Worm (Caenorhabditis elegans) whole organism, dauer: ENCODE results near the gene srd-42.

ENCODE experiments used
- unc-62 ChIP-seq: sonication (generic microtip); optimal IDR thresholded peaks from 2 replicates; lab custom pipeline; 2017; ENCODE audit warnings: missing biosample characterization, missing genetic modification reagents, missing genetic modification characterization

srd-42 gene

DNA sequence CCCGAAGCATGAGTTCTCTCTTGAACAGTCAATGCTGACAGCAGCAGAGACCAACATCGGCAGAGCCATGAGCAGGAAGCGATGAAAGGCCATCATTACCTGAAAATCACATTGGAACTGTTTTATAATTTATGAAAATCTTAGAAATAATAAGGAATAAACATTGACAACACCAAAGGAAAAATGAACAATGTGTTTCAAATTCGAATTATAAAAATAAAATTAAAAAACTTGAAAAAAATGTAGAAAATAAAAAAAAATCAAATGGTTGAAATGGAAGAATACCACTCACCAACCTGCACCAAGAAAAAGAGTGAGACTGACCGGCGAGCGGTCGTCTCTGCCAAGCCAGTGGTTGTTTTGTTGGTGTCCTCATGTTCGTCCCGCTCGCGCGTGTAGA, 12.7 kb downstream of the srd-42 start, which contains the start of gene R04D3.3:
R04D3.3 (minus strand) TSS at position 101 of the 400 bp plus-strand sequence.
- no peak for TF ChIP-seq unc-62

DNA sequence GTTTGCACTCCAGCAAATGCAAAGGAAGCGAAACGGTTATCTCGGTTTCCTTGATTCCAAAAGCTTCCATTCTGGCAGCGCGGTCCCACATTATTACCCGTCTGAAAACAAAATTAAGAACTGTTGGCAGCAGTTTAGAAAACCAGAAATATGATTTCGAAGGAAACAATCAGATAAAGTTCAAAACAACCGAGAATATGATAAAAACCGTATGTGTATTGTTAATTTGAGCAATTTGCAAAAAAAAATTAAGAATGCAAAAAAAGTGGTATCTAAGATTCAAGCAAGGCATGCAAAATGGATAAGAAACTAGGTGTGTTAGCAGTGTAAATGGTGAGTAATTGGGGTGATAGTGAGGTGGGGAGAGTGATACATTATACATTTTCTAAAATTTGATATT, 14.5 kb downstream of the srd-42 start, which contains the start of gene R04D3.4:
R04D3.4 (minus strand) TSS at position 101 of the 400 bp plus-strand sequence.
- TF ChIP-seq unc-62: no peak

DNA sequence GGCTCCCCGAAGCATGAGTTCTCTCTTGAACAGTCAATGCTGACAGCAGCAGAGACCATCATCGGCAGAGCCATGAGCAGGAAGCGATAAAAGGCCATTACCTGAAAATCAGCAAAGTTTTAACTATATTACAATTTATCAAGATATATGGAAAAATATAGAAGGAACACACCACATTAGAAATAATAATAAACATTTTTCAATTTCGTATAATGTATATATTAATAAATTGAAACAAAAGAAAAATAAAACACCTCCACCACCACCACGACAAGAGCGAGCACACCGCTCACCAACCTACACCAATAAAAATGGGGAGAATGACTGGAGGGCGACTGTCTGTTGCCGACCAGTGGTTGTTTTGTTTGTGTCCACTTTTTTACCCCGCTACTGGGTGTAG, 16.7 kb downstream of the srd-42 start, which contains the start of gene R04D3.2:
R04D3.2 (minus strand) TSS at position 101 of the 400 bp plus-strand sequence.
- TF ChIP-seq unc-62: no peak

DNA sequence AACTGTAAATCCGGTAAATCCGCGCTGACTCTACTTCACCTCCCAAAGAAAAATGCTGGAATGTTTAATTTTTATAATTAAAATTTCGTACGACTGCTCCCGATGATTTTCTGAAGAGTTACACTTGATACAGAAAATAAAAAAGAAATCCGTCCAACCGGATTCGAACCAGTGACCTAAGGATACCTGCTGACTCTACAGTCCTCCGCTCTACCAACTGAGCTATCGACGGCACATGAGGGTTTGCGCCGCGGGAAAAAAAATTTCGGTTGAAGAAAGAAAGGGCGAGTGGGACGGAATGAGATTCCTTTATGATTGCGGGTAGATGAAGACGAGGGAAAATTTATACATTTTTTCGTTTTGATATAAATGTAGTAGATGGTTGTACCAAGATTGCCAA, 18.6 kb downstream of the srd-42 start:
- TF ChIP-seq unc-62: no peak

DNA sequence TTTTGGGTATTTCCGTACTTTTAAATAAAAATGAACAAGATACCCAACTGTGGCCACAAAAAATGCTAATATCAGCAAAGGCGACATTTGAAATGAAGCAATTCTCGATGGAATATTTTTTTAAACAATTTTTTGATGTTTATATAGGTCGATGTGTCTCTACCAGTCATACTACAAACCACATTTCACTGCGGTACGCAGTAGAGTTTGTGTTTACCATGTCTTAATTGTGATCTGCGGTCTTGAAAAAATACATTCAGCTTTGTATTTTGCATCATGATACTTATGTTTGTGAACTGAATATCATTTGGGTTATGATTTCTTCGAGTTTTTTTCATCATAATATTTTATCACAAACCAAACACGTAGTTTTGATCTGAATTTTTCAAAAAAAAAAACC, 19.2 kb downstream of the srd-42 start, which contains the start of gene cyp-14A4:
cyp-14A4 (minus strand) TSS at position 107 of the 400 bp plus-strand sequence.
- no peak for TF ChIP-seq unc-62

DNA sequence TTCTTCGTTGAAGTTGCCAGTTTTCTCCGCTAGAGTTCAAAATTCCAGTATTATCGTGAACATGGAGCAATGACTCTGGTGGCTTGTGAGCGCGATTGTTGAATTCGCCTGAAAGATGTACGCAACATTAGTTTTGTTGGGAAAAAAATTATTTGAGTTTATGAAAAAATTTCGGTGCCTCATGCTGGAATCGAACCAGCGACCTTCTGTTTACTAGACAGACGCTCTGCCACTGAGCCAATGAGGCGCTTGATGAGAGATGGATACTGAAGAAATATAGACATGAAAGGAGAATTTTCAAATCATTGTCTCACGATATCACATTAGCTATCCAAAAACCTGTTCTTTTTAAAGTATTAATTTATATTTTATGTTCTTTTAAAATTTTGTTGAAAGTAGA, 19.8 kb downstream of the srd-42 start:
- TF ChIP-seq unc-62: no peak

DNA sequence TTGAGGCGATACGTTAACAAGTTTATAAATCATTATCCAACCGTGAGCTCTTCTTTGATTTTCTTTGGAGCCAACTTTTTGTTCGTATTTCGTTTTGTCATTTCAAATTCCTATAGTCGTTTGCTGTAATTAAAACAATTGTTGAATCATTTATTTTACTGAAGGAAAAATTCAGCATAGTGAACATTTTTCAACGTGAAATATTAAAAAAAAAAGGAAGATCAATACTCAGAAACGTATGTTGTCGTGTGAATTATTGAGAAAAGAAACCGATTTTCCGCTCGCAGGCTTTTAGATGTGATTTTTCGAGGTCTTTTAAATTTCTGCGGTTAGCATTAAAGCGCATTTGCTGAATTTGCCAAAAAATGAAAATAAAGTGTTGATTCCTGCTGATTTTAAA, 24.4 kb downstream of the srd-42 start, which contains the start of gene phf-33:
phf-33 (minus strand) TSS at position 101 of the 400 bp plus-strand sequence.
- TF ChIP-seq unc-62: no peak

DNA sequence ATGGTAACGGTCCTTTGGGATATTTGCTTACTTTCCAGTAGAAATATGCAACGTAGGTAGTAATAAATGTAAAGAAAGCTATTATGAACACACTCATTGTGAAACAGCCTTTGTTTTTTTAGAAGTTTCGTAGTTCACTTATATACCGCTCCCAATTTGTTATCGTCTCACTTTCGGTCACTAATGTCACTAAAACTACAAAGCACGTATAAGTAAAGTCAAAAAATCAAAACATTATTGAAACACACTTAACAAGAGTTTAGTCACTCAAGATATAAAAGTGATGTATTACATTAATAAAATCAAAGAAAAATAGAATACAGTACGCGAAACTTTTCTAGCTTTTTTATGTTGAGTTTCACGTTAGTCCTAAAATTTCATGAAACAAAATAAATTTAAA, 29.2 kb downstream of the srd-42 start, which contains the start of gene cyp-14A3:
cyp-14A3 (minus strand) TSS at position 101 of the 400 bp plus-strand sequence.
- TF ChIP-seq unc-62: no peak

DNA sequence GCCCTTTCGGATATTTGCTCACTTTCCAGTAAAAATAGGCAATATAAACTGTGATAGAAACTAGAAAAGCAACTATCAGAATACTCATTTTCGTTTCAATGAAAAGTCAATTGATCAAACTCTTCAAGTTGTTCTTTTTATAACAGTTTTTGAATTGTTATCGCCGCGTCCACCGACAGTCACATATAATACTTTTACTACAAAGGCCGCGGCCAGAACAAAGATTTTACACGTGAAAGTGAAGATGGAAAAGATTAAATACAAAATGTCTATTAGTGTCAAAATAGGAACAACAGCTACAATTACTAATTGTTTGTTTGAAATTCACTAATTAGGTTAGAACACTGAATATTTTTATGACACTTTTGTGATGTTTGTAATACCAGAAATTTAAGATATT, 33.7 kb downstream of the srd-42 start, which contains the start of gene cyp-14A2:
cyp-14A2 (minus strand) TSS at position 101 of the 400 bp plus-strand sequence.
- TF ChIP-seq unc-62: no peak

DNA sequence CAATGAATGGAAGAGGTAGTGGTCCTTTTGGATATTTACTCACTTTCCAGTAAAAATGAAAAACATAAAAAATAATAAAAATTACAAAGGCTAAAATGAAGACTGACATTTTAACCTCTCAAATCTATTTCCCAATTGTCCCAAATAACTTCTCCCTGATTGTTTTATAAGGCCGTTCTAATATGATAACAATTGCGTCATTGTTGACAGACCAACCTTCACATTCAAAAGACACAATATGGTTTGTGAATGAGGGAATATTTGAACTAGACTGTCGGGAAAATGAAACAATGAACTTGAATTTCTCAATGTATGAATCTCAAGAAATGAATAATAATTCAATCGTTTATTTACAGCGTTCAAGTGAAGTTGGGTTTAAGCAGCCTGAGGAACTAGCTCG, 36.0 kb downstream of the srd-42 start, which contains the start of gene cyp-14A1:
cyp-14A1 (minus strand) TSS at position 126 of the 400 bp plus-strand sequence.
- TF ChIP-seq unc-62: no peak

DNA sequence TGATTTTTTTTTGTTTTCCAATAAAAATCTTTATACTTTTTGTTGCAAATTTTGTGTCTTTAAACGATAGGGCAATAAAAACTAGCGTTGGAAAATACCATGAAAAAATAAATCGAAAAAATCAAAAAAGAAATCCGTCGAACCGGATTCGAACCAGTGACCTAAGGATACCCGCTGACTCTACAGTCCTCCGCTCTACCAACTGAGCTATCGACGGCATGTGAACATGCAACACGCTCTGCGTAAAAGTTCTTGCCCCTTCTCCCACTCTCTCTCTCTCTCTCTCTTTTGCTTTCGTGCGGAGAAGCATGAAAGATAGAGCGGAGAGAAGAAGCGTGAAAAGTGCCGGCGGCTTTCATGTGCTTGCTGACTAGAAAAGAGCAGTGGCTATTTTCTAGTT, 38.7 kb downstream of the srd-42 start:
- TF ChIP-seq unc-62: no peak

DNA sequence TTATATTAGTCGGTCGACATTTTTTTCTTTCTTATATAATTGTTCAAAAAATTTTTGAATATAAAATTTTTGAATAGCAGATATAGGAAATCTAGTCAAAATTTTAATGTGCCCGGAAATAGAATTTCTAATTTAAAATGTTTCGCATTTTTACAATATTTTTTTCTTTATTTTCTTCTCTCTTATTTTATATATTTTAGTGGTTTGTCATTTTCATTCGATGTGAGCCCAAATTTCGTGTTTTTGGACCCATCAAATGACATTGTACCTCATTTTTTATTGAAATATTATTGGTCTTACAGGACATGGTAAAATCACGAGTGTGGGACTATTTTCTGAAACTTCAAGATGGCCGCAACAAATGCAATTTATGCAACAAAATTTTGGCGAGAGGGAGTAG, 41.1 kb downstream of the srd-42 start, which contains the start of gene K09A11.1:
K09A11.1 (plus strand) TSS at position 301 of the 400 bp plus-strand sequence.
- no peak for TF ChIP-seq unc-62

DNA sequence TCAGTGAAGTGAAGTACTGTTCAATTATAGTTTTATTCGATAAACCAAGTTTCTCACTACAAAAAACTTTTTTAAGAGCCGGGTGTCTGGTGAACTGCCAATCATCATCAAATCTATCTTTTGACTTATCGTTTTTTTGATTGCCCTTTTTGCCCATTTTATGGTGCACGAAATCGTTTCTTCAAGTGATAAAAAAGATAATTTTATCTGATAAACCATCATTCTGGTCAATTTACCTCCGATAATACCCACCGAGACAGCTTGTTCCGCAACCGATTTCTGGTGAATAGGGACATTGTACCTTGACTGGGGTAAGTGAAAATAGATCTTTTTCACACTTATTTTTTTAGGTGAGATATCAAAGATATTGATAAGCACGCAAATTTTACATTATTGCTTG, 45.7 kb downstream of the srd-42 start, which contains the start of gene K08H2.10:
K08H2.10 (plus strand) TSS at position 230 of the 400 bp plus-strand sequence.
- no peak for TF ChIP-seq unc-62

DNA sequence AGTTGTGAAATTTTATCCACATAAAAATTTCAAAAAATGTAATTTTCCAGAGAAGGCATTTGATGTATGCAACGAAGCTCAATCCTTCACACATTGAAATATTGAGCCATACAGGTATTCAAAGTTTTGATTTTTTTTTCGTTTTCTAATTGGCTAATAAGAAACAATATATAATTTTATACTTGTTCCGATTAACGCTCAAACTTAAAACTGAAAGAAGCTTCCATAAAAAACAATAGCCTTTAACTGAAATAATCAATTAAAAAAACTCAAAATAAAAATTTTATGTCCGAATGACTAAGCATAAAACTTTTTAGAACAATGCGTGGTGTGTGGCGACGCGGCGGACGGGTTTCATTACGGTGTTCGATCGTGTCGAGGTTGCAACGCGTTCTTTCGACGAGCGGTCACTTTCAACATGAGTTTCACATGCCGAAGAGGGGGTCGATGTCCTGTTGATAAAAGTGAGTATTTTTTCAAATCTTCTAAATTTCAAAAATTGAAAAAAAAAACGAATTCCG, 51.3 kb downstream of the srd-42 start, which contains the start of gene nhr-32:
nhr-32 (plus strand) TSS at position 51 of the 521 bp plus-strand sequence.
- TF ChIP-seq unc-62: no peak
